Fruit fly (Drosophila melanogaster) whole organism, wandering third instar larva: Measurements from ENCODE around the gene bgm.

Source experiments
- Abd-B ChIP-seq: fragments of >200 bp; optimal IDR thresholded peaks from 2 replicates; lab custom pipeline; 2017; ENCODE audit warnings: missing biosample characterization, missing genetic modification characterization
- CG32264 ChIP-seq: fragments of 200-800 bp; sonication (Bioruptor generic); optimal IDR thresholded peaks from 2 replicates; lab custom pipeline; 2016; ENCODE audit warnings: missing biosample characterization, missing genetic modification characterization
- CrebA ChIP-seq: fragments of 200-800 bp; sonication (Bioruptor generic); optimal IDR thresholded peaks from 2 replicates; lab custom pipeline; 2016; ENCODE audit warnings: missing biosample characterization, mild to moderate bottlenecking, missing genetic modification characterization, borderline replicate concordance
- Dfd ChIP-seq: fragments of >200 bp; optimal IDR thresholded peaks from 2 replicates; lab custom pipeline; 2017; ENCODE audit warnings: missing biosample characterization, missing genetic modification characterization
- Dif ChIP-seq: fragments of 200-275, 200-300 bp; sonication (Bioruptor generic); optimal IDR thresholded peaks from 2 replicates; lab custom pipeline; 2018; ENCODE audit warnings: missing biosample characterization, missing genetic modification characterization; ENCODE audit not compliant: partially characterized antibody
- GATAd ChIP-seq: sonication (Bioruptor generic); optimal IDR thresholded peaks from 2 replicates; lab custom pipeline; 2016; ENCODE audit warnings: missing biosample characterization, missing genetic modification characterization
- HLH106 ChIP-seq: fragments of 200-800 bp; optimal IDR thresholded peaks from 3 replicates; lab custom pipeline; 2019; ENCODE audit warnings: missing biosample characterization, mild to moderate bottlenecking, missing genetic modification characterization, moderate library complexity
- Hnf4 ChIP-seq: fragments of 200-800 bp; sonication (Bioruptor generic); optimal IDR thresholded peaks from 2 replicates; lab custom pipeline; 2016; ENCODE audit warnings: missing biosample characterization, mild to moderate bottlenecking, missing genetic modification characterization
- Hr78 ChIP-seq: fragments of >200 bp; optimal IDR thresholded peaks from 2 replicates; lab custom pipeline; 2017; ENCODE audit warnings: missing biosample characterization, missing genetic modification characterization
- Hr83 ChIP-seq: fragments of 200-300 bp; sonication (Bioruptor generic); optimal IDR thresholded peaks from 2 replicates; lab custom pipeline; 2016; ENCODE audit warnings: missing biosample characterization, mild to moderate bottlenecking, missing genetic modification characterization, moderate library complexity; ENCODE audit not compliant: poor library complexity, severe bottlenecking
- Jra ChIP-seq: sonication (Bioruptor generic); optimal IDR thresholded peaks from 2 replicates; lab custom pipeline; 2016; ENCODE audit warnings: missing biosample characterization, missing genetic modification characterization
- Mio ChIP-seq: sonication (Bioruptor generic); optimal IDR thresholded peaks from 2 replicates; lab custom pipeline; 2016; ENCODE audit warnings: missing biosample characterization, missing genetic modification characterization
- Myc ChIP-seq: fragments of >200 bp; optimal IDR thresholded peaks from 2 replicates; lab custom pipeline; 2017
- N ChIP-seq: fragments of >200 bp; optimal IDR thresholded peaks from 2 replicates; lab custom pipeline; 2018; ENCODE audit warnings: missing biosample characterization, missing external identifiers, missing genetic modification characterization
- Sp1 ChIP-seq: fragments of 200-800 bp; sonication (Bioruptor generic); optimal IDR thresholded peaks from 3 replicates; lab custom pipeline; 2019; ENCODE audit warnings: missing biosample characterization, mild to moderate bottlenecking, missing genetic modification characterization, moderate library complexity
- Vsx2 ChIP-seq: fragments of 200-300, 225-300 bp; sonication (Bioruptor generic); optimal IDR thresholded peaks from 2 replicates; lab custom pipeline; 2018; ENCODE audit warnings: missing biosample characterization, missing genetic modification characterization; ENCODE audit not compliant: partially characterized antibody
- br ChIP-seq: fragments of 200-800 bp; sonication (Bioruptor generic); optimal IDR thresholded peaks from 2 replicates; lab custom pipeline; 2016; ENCODE audit warnings: missing biosample characterization, missing genetic modification characterization
- brk ChIP-seq: fragments of 200-800 bp; sonication (Bioruptor generic); optimal IDR thresholded peaks from 2 replicates; lab custom pipeline; 2016; ENCODE audit warnings: missing biosample characterization, mild to moderate bottlenecking, missing genetic modification characterization
- dl ChIP-seq, 2 experiments: fragments of 175-275, 200-275 bp in 1 of 2; fragments of 200-275 bp in 1 of 2; sonication (Bioruptor generic); optimal IDR thresholded peaks; lab custom pipeline; 2018; ENCODE audit warnings: mild to moderate bottlenecking in 2 of 2, missing biosample characterization in 2 of 2, missing genetic modification characterization in 2 of 2, moderate library complexity in 2 of 2; ENCODE audit not compliant: partially characterized antibody in 2 of 2, insufficient read depth in 1 of 2
- dmrt93B ChIP-seq: fragments of 200-800 bp; sonication (Bioruptor generic); optimal IDR thresholded peaks from 2 replicates; lab custom pipeline; 2018; ENCODE audit warnings: missing biosample characterization, mild to moderate bottlenecking, missing genetic modification characterization
- dsf ChIP-seq: sonication (Bioruptor generic); optimal IDR thresholded peaks from 2 replicates; lab custom pipeline; 2016; ENCODE audit warnings: missing biosample characterization, missing genetic modification characterization, borderline replicate concordance
- foxo ChIP-seq, 2 experiments: fragments of 200-800 bp; sonication (Bioruptor generic); optimal IDR thresholded peaks; 2 replicates in 1 of 2; 3 replicates in 1 of 2; lab custom pipeline; 2016 to 2017; ENCODE audit warnings: missing biosample characterization in 2 of 2, missing genetic modification characterization in 2 of 2
- fru ChIP-seq: fragments of 200-800 bp; sonication (Bioruptor generic); optimal IDR thresholded peaks from 3 replicates; lab custom pipeline; 2016; ENCODE audit warnings: missing biosample characterization, mild to moderate bottlenecking, missing genetic modification characterization
- h ChIP-seq: fragments of 200-800 bp; sonication (Bioruptor generic); optimal IDR thresholded peaks from 3 replicates; lab custom pipeline; 2016; ENCODE audit warnings: missing biosample characterization, mild to moderate bottlenecking, missing genetic modification characterization
- jim ChIP-seq: fragments of 175-275, 200-325 bp; sonication (Bioruptor generic); optimal IDR thresholded peaks from 2 replicates; lab custom pipeline; 2016; ENCODE audit warnings: missing biosample characterization, mild to moderate bottlenecking, missing genetic modification characterization
- pan ChIP-seq: fragments of >200 bp; optimal IDR thresholded peaks from 2 replicates; lab custom pipeline; 2017
- psq ChIP-seq: fragments of 200-800 bp; sonication (Bioruptor generic); optimal IDR thresholded peaks from 3 replicates; lab custom pipeline; 2017; ENCODE audit warnings: missing biosample characterization, mild to moderate bottlenecking, missing genetic modification characterization, moderate library complexity
- rgr ChIP-seq: fragments of 200-800 bp; sonication (Bioruptor generic); optimal IDR thresholded peaks from 3 replicates; lab custom pipeline; 2016; ENCODE audit warnings: missing biosample characterization, mild to moderate bottlenecking, missing genetic modification characterization
- sage ChIP-seq: fragments of 200-800 bp; sonication (Bioruptor generic); optimal IDR thresholded peaks from 2 replicates; lab custom pipeline; 2016; ENCODE audit warnings: missing biosample characterization, mild to moderate bottlenecking, missing genetic modification characterization
- sv ChIP-seq: fragments of 200-800 bp; sonication (Bioruptor generic); optimal IDR thresholded peaks from 3 replicates; lab custom pipeline; 2016; ENCODE audit warnings: missing biosample characterization, missing genetic modification characterization
- tai ChIP-seq: sonication (Bioruptor generic); optimal IDR thresholded peaks from 2 replicates; lab custom pipeline; 2016; ENCODE audit warnings: missing biosample characterization, missing genetic modification characterization

bgm gene

DNA sequence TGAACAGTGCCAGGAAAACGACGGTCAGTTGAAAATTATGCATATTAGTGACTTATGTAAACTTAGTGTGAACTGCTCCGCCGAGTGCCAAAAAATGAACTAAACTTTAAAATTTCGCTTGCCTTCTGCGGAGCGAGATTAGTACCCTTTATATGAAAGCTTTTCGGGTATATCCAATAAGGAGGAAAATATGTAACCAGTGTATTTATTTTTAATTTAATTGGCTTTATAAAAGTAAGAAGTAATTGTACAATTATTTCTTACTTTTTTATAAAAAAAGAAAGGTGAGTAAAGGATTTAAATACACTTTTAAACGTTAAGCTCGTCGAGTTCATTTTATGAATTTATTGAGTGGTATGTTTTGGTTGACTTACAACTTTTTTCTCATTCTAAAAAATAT lies 40.0 kb upstream of the bgm start, which contains the start of gene He:
Gene He (minus strand): TSS at position 101 of the 400 bp plus-strand sequence.
- no peak for TF ChIP-seq rgr
- TF ChIP-seq Jra (GFP tag; lab: Kevin White, UChicago), result no peak
- no peak for TF ChIP-seq sage (GFP tag; lab: Kevin White, UChicago)
- TF ChIP-seq Hr83 (GFP tag; lab: Kevin White, UChicago), result no peak
- TF ChIP-seq dl (GFP tag; optimal IDR thresholded peaks at IDR 0.05; lab: Kevin White, UChicago; ENCODE audit: insufficient read depth in 1 of 2, partially characterized antibody in 2 of 2), result no peak
- no peak for TF ChIP-seq br (GFP tag; lab: Kevin White, UChicago)
- no peak for TF ChIP-seq brk (GFP tag; lab: Kevin White, UChicago)

DNA sequence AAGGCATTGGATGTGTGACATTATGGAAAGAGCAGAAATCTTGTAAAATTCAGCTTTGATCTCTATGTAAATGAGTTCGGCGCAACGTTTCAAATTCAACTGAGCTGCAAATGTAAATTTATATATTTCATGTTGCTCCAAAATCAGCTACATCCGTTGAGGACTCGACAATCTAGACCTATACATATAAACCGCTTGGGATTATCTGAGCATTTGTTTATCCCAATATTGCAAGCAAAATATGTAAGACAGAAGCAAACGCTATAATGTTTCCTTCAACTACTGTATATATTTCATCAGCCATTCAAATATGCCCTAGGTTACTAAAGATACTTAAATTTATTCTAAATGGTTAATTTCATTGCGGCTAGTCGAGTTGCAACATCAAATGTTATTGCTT lies 36.1 kb upstream of the bgm start, which contains the start of gene NimC1:
Gene NimC1 (minus strand): TSS at position 101 of the 400 bp plus-strand sequence.
- TF ChIP-seq Hnf4, result no peak
- no peak for TF ChIP-seq Mio
- TF ChIP-seq Vsx2 (GFP tag; lab: Kevin White, UChicago), result no peak
- no peak for TF ChIP-seq sv (GFP tag; lab: Kevin White, UChicago)
- no peak for TF ChIP-seq psq (GFP tag; lab: Kevin White, UChicago)
- TF ChIP-seq Dfd (GFP tag; lab: Kevin White, UChicago), result no peak
- no peak for TF ChIP-seq foxo (GFP tag; optimal IDR thresholded peaks at IDR 0.05; lab: Kevin White, UChicago)
- no peak for TF ChIP-seq GATAd (GFP tag; lab: Kevin White, UChicago)
- TF ChIP-seq fru (GFP tag; lab: Kevin White, UChicago), result no peak
- no peak for TF ChIP-seq Myc (lab: Kevin White, UChicago)
- no peak for TF ChIP-seq rgr
- TF ChIP-seq, all 38 proteins: peak for 0

- no peak for TF ChIP-seq CrebA
- TF ChIP-seq GATAd (GFP tag; lab: Kevin White, UChicago), result no peak
- TF ChIP-seq Dfd (GFP tag; lab: Kevin White, UChicago), result no peak
- TF ChIP-seq CG32264, result no peak
- no peak for TF ChIP-seq sage (GFP tag; lab: Kevin White, UChicago)
- TF ChIP-seq HLH106 (tag; lab: Kevin White, UChicago), result no peak
- TF ChIP-seq Sp1 (GFP tag; lab: Kevin White, UChicago), result no peak
- TF ChIP-seq tai (GFP tag; lab: Kevin White, UChicago), result no peak
- no peak for TF ChIP-seq rgr
- TF ChIP-seq foxo (GFP tag; optimal IDR thresholded peaks at IDR 0.05; lab: Kevin White, UChicago), result no peak
- no peak for TF ChIP-seq h (GFP tag; lab: Kevin White, UChicago)
- TF ChIP-seq Hr78 (GFP tag; lab: Kevin White, UChicago), result no peak
- no peak for TF ChIP-seq N (GFP tag; lab: Kevin White, UChicago)
- TF ChIP-seq Hnf4, result no peak
- no peak for TF ChIP-seq jim (GFP tag; lab: Kevin White, UChicago)
- no peak for TF ChIP-seq br (GFP tag; lab: Kevin White, UChicago)
- TF ChIP-seq, all 38 proteins: peak for 0
Observed at dm6 chr2L:13977073-13977472, 35.7 kb upstream of the bgm start, which contains the start of gene Cyp28a5. TSS of gene Cyp28a5 (plus strand) at chr2L:13977302.

DNA sequence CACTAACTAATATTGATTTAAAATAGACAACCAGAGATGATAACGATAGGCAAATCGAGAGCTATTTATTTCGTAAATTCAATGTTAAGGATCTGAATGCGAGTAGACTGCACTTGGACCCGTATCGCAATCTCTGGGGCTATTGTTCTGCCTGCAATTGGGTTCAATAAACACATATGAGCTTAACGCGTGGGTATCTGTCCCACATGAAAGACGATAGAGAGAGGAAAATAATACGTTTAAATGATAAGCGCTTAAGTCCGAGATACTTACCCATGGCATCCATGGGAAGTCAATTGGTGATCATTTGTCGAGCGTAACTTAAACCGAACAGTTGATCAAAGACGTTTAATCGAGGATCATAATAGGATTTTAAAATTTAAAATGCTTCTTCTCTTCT lies 33.0 kb upstream of the bgm start, which contains the start of gene NimC2:
Gene NimC2 (plus strand): TSS at position 301 of the 400 bp plus-strand sequence.
- no peak for TF ChIP-seq dsf (GFP tag; lab: Kevin White, UChicago)
- no peak for TF ChIP-seq dmrt93B (GFP tag; lab: Kevin White, UChicago)
- no peak for TF ChIP-seq Hr83 (GFP tag; lab: Kevin White, UChicago)
- TF ChIP-seq Sp1 (GFP tag; lab: Kevin White, UChicago), result no peak
- TF ChIP-seq br (GFP tag; lab: Kevin White, UChicago), result no peak
- no peak for TF ChIP-seq h (GFP tag; lab: Kevin White, UChicago)
- TF ChIP-seq Dif, result no peak
- TF ChIP-seq psq (GFP tag; lab: Kevin White, UChicago), result no peak
- TF ChIP-seq brk (GFP tag; lab: Kevin White, UChicago), result no peak
- TF ChIP-seq foxo (GFP tag; optimal IDR thresholded peaks at IDR 0.05; lab: Kevin White, UChicago), result no peak
- no peak for TF ChIP-seq dl (GFP tag; optimal IDR thresholded peaks at IDR 0.05; lab: Kevin White, UChicago; ENCODE audit: insufficient read depth in 1 of 2, partially characterized antibody in 2 of 2)
- TF ChIP-seq jim (GFP tag; lab: Kevin White, UChicago), result no peak
- TF ChIP-seq pan (lab: Kevin White, UChicago), result no peak
- TF ChIP-seq GATAd (GFP tag; lab: Kevin White, UChicago), result no peak
- no peak for TF ChIP-seq HLH106 (tag; lab: Kevin White, UChicago)
- no peak for TF ChIP-seq CrebA
- TF ChIP-seq Jra (GFP tag; lab: Kevin White, UChicago), result no peak
- TF ChIP-seq Abd-B, result no peak
- no peak for TF ChIP-seq CG32264
